Worm (Caenorhabditis elegans) whole organism, mixed stage, embryonic: ENCODE results near the gene F16G10.11.

Experiments
- blmp-1 ChIP-seq: fragments of 150-350 bp; optimal IDR thresholded peaks from 2 replicates; lab custom pipeline; 2014; ENCODE audit warnings: missing biosample characterization, missing genetic modification characterization
- ceh-43 ChIP-seq: fragments of 200-800 bp; sonication (Bioruptor generic); optimal IDR thresholded peaks from 2 replicates; lab custom pipeline; 2018; ENCODE audit warnings: mild to moderate bottlenecking, missing genetic modification characterization, moderate library complexity, missing compliant biosample characterization
- drap-1 ChIP-seq: fragments of 200-800 bp; sonication (Bioruptor generic); optimal IDR thresholded peaks from 3 replicates; lab custom pipeline; 2018; ENCODE audit warnings: mild to moderate bottlenecking, missing genetic modification characterization, missing compliant biosample characterization
- snpc-4 ChIP-seq: fragments of 150-350 bp; optimal IDR thresholded peaks from 2 replicates; lab custom pipeline; 2014; ENCODE audit warnings: missing biosample characterization, missing genetic modification characterization
- tbx-8 ChIP-seq: fragments of 200-800 bp; sonication (Bioruptor generic); optimal IDR thresholded peaks from 2 replicates; lab custom pipeline; 2018; ENCODE audit warnings: mild to moderate bottlenecking, missing genetic modification characterization, moderate library complexity, missing compliant biosample characterization
- ztf-11 ChIP-seq: fragments of 150-350 bp; optimal IDR thresholded peaks from 2 replicates; lab custom pipeline; 2014; ENCODE audit warnings: missing biosample characterization, missing genetic modification characterization

- TF ChIP-seq tbx-8 (no peak), ztf-11 (tag; lab: Kevin White, UChicago) (no peak), ceh-43 (no peak), blmp-1 (tag; lab: Kevin White, UChicago) (no peak), drap-1 (no peak), snpc-4 (tag; lab: Kevin White, UChicago) (no peak)
Observed at ce11 chrII:2438180-2438579, 44.5 kb upstream of the F16G10.11 start.
